Fruit fly (Drosophila melanogaster): ENCODE results near the gene Tat.

dm6 chrX:14226093-14226492, 34.9 kb upstream of the Tat start, which contains the start of gene mRpL38:
- no peak for TF ChIP-seq Dip2 (GFP tag; IDR thresholded peaks at IDR 0.05)
- no peak for TF ChIP-seq pita (GFP tag; optimal IDR thresholded peaks at IDR 0.05)
- no peak for TF ChIP-seq CG10565 (GFP tag; optimal IDR thresholded peaks at IDR 0.05)
- TF ChIP-seq br (optimal IDR thresholded peaks at IDR 0.05), result no peak
- no peak for TF ChIP-seq CrebB (tag; optimal IDR thresholded peaks at IDR 0.05)

Data from whole organism, embryonic.